Worm (Caenorhabditis elegans) whole organism, young adult: ENCODE measurements around the gene bath-27.

Experiments used
- C17E4.6 ChIP-seq: fragments of 200-800 bp; sonication (Bioruptor generic); IDR thresholded peaks from 2 replicates; pipeline ENCODE4 v1.3.6; 2022; ENCODE audit warnings: missing genetic modification reagents, missing genetic modification characterization, missing compliant biosample characterization
- lin-35 ChIP-seq, 3 experiments: fragments of 150-350 bp in 2 of 3; sonication (generic microtip) in 1 of 3; optimal IDR thresholded peaks; 2 replicates each; lab custom pipeline; 2014 to 2018; ENCODE audit warnings: missing biosample characterization in 3 of 3, missing genetic modification characterization in 3 of 3, missing genetic modification reagents in 3 of 3

- TF ChIP-seq C17E4.6 (no peak), lin-35 (GFP tag; optimal IDR thresholded peaks at IDR 0.05; lab: Kevin White, UChicago) (no peak)
Observed at ce11 chrII:3323179-3323578, 35.8 kb upstream of the bath-27 start, which contains the start of gene Y46D2A.2.
